Fruit fly (Drosophila melanogaster) whole organism, wandering third instar larva: ENCODE results near the gene CG5282.

ENCODE experiments used
- GATAd ChIP-seq: sonication (Bioruptor generic); optimal IDR thresholded peaks from 2 replicates; lab custom pipeline; 2016; ENCODE audit warnings: missing biosample characterization, missing genetic modification characterization
- br ChIP-seq: fragments of 200-800 bp; sonication (Bioruptor generic); optimal IDR thresholded peaks from 2 replicates; lab custom pipeline; 2016; ENCODE audit warnings: missing biosample characterization, missing genetic modification characterization
- brk ChIP-seq: fragments of 200-800 bp; sonication (Bioruptor generic); optimal IDR thresholded peaks from 2 replicates; lab custom pipeline; 2016; ENCODE audit warnings: missing biosample characterization, mild to moderate bottlenecking, missing genetic modification characterization
- foxo ChIP-seq, 2 experiments: fragments of 200-800 bp; sonication (Bioruptor generic); optimal IDR thresholded peaks; 2 replicates in 1 of 2; 3 replicates in 1 of 2; lab custom pipeline; 2016 to 2017; ENCODE audit warnings: missing biosample characterization in 2 of 2, missing genetic modification characterization in 2 of 2
- rgr ChIP-seq: fragments of 200-800 bp; sonication (Bioruptor generic); optimal IDR thresholded peaks from 3 replicates; lab custom pipeline; 2016; ENCODE audit warnings: missing biosample characterization, mild to moderate bottlenecking, missing genetic modification characterization
- woc ChIP-seq: sonication (Bioruptor generic); optimal IDR thresholded peaks from 2 replicates; lab custom pipeline; 2016; ENCODE audit warnings: missing biosample characterization, mild to moderate bottlenecking, missing genetic modification characterization

- TF ChIP-seq GATAd (no peak), br (GFP tag; lab: Kevin White, UChicago) (no peak), foxo (GFP tag; optimal IDR thresholded peaks at IDR 0.05; lab: Kevin White, UChicago) (no peak), brk (no peak), rgr (no peak), woc (GFP tag; lab: Kevin White, UChicago) (no peak)
These were observed 12.6 kb downstream of the CG5282 start, which contains the start of gene zye for dm6 chr3L:20413304-20413703.
